Fruit fly (Drosophila melanogaster) whole organism, embryonic: ENCODE measurements around the gene Ir94f.
A peak's percentile ranks its signal among the peaks of the same experiment; 100 is the strongest.

Source experiments
- Bdp1 ChIP-seq: fragments of 200-800 bp; sonication (Bioruptor generic); optimal IDR thresholded peaks from 3 replicates; lab custom pipeline; 2016; ENCODE audit warnings: missing biosample characterization, missing genetic modification characterization
- CG11093 ChIP-seq: fragments of 200-800 bp; sonication (Bioruptor generic); IDR thresholded peaks from 3 replicates; pipeline ENCODE4 v1.3.6; 2022; ENCODE audit warnings: missing biosample characterization, missing genetic modification characterization
- CG11247 ChIP-seq: fragments of 200-800 bp; sonication (Bioruptor generic); IDR thresholded peaks from 2 replicates; pipeline ENCODE4 v1.3.6; 2022; ENCODE audit warnings: missing biosample characterization, missing genetic modification characterization
- CG11456 ChIP-seq: fragments of 200-800 bp; sonication (Bioruptor generic); IDR thresholded peaks from 3 replicates; pipeline ENCODE4 v1.3.6; 2022; ENCODE audit warnings: missing biosample characterization, missing genetic modification characterization
- CG11504 ChIP-seq: fragments of 200-800 bp; sonication (Bioruptor generic); optimal IDR thresholded peaks from 3 replicates; lab custom pipeline; 2019; ENCODE audit warnings: missing biosample characterization, mild to moderate bottlenecking, missing genetic modification characterization, moderate library complexity
- CG12659 ChIP-seq: fragments of 200-800 bp; sonication (Bioruptor generic); optimal IDR thresholded peaks from 3 replicates; lab custom pipeline; 2017; ENCODE audit warnings: mild to moderate bottlenecking, missing biosample characterization, missing genetic modification reagents, missing genetic modification characterization
- CG12769 ChIP-seq: fragments of 200-800 bp; sonication (Bioruptor generic); optimal IDR thresholded peaks from 2 replicates; lab custom pipeline; 2019; ENCODE audit warnings: missing biosample characterization, mild to moderate bottlenecking, missing genetic modification characterization, moderate library complexity
- CG15514 ChIP-seq: fragments of 200-800 bp; sonication (Bioruptor generic); optimal IDR thresholded peaks from 3 replicates; lab custom pipeline; 2017; ENCODE audit warnings: missing biosample characterization, missing genetic modification characterization, mild to moderate bottlenecking, moderate library complexity, missing genetic modification reagents
- CG17912 ChIP-seq: fragments of 200-800 bp; sonication (Bioruptor generic); optimal IDR thresholded peaks from 2 replicates; lab custom pipeline; 2018; ENCODE audit warnings: missing biosample characterization, mild to moderate bottlenecking, missing genetic modification characterization
- CG30020 ChIP-seq: fragments of 200-800 bp; optimal IDR thresholded peaks from 2 replicates; lab custom pipeline; 2019; ENCODE audit warnings: missing biosample characterization, mild to moderate bottlenecking, missing genetic modification characterization, moderate library complexity
- CG30403 ChIP-seq: fragments of 200-800 bp; sonication (Bioruptor generic); optimal IDR thresholded peaks from 3 replicates; lab custom pipeline; 2016; ENCODE audit warnings: missing biosample characterization, missing genetic modification characterization
- CG5180 ChIP-seq: fragments of 200-800 bp; sonication (Bioruptor generic); optimal IDR thresholded peaks from 3 replicates; lab custom pipeline; 2017; ENCODE audit warnings: missing biosample characterization, missing genetic modification characterization, mild to moderate bottlenecking, moderate library complexity, missing genetic modification reagents
- Camta ChIP-seq: fragments of 200-800 bp; sonication (Bioruptor generic); optimal IDR thresholded peaks from 2 replicates; lab custom pipeline; 2016; ENCODE audit warnings: missing biosample characterization, missing genetic modification characterization
- D19A ChIP-seq: fragments of 200-800 bp; optimal IDR thresholded peaks from 3 replicates; lab custom pipeline; 2019; ENCODE audit warnings: missing biosample characterization, mild to moderate bottlenecking, missing genetic modification characterization, moderate library complexity
- Dbx ChIP-seq: fragments of 200-800 bp; sonication (Bioruptor generic); IDR thresholded peaks from 3 replicates; pipeline ENCODE4 v1.3.6; 2022; ENCODE audit warnings: missing biosample characterization, missing genetic modification characterization
- Doc3 ChIP-seq: fragments of 200-800 bp; sonication (Bioruptor generic); IDR thresholded peaks from 3 replicates; pipeline ENCODE4 v1.3.6; 2022; ENCODE audit warnings: missing biosample characterization, missing genetic modification characterization; ENCODE audit not compliant: partially characterized antibody
- Fer2 ChIP-seq: fragments of 200-800 bp; sonication (Bioruptor generic); optimal IDR thresholded peaks from 2 replicates; lab custom pipeline; 2018; ENCODE audit warnings: missing biosample characterization, mild to moderate bottlenecking, missing genetic modification characterization, moderate library complexity
- Gug ChIP-seq: fragments of 200-800 bp; sonication (Bioruptor generic); IDR thresholded peaks from 4 replicates; pipeline ENCODE4 v1.3.6; 2022; ENCODE audit warnings: missing biosample characterization, missing genetic modification characterization
- HLH3B ChIP-seq: fragments of 200-800 bp; sonication (Bioruptor generic); IDR thresholded peaks from 2 replicates; pipeline ENCODE4 v1.3.6; 2022; ENCODE audit warnings: missing biosample characterization, missing genetic modification characterization
- Hand ChIP-seq: fragments of 200-800 bp; sonication (Bioruptor generic); optimal IDR thresholded peaks from 2 replicates; lab custom pipeline; 2017; ENCODE audit warnings: mild to moderate bottlenecking, missing biosample characterization, missing genetic modification reagents, missing genetic modification characterization
- Hr78 ChIP-seq, 2 experiments: fragments of 200-800 bp in 1 of 2; fragments of >200 bp in 1 of 2; sonication (Bioruptor generic) in 1 of 2; optimal IDR thresholded peaks; 2 replicates each; lab custom pipeline; 2017 to 2019; ENCODE audit warnings: missing biosample characterization in 2 of 2, missing genetic modification characterization in 2 of 2, mild to moderate bottlenecking in 1 of 2, moderate library complexity in 1 of 2
- Med ChIP-seq: fragments of 200-800 bp; sonication (Bioruptor generic); peaks from one replicate; lab custom pipeline; 2016; ENCODE audit warnings: missing biosample characterization, missing genetic modification characterization, mild to moderate bottlenecking, inconsistent platforms, moderate library complexity
- Mrtf ChIP-seq: fragments of 200-800 bp; sonication (Bioruptor generic); IDR thresholded peaks from 3 replicates; pipeline ENCODE4 v1.3.6; 2022; ENCODE audit warnings: missing biosample characterization, missing genetic modification characterization
- Pdp1 ChIP-seq, 2 experiments: fragments of 200-800 bp; sonication (Bioruptor generic); optimal IDR thresholded peaks; 3 replicates each; lab custom pipeline; 2016; ENCODE audit warnings: missing biosample characterization in 2 of 2, missing genetic modification characterization in 2 of 2, mild to moderate bottlenecking in 1 of 2, moderate library complexity in 1 of 2
- Rfx ChIP-seq: fragments of 200-800 bp; sonication (Bioruptor generic); IDR thresholded peaks from 2 replicates; pipeline ENCODE4 v1.3.6; 2022; ENCODE audit warnings: missing biosample characterization, missing genetic modification characterization
- Trl ChIP-seq, 3 experiments: fragments of >200 bp in 2 of 3; fragments of 200-800 bp in 1 of 3; sonication (Bioruptor generic) in 1 of 3; optimal IDR thresholded peaks; 2 replicates in 1 of 3; 3 replicates in 2 of 3; lab custom pipeline; 2016 to 2017; ENCODE audit warnings: missing biosample characterization in 1 of 3, missing genetic modification characterization in 1 of 3
- Vsx1 ChIP-seq: fragments of 200-800 bp; sonication (Bioruptor generic); optimal IDR thresholded peaks from 2 replicates; lab custom pipeline; 2017; ENCODE audit warnings: missing biosample characterization, mild to moderate bottlenecking, missing genetic modification characterization, missing genetic modification reagents
- Xbp1 ChIP-seq: fragments of 200-800 bp; sonication (Bioruptor generic); optimal IDR thresholded peaks from 3 replicates; lab custom pipeline; 2016; ENCODE audit warnings: missing biosample characterization, mild to moderate bottlenecking, missing genetic modification characterization
- cad ChIP-seq: fragments of >200 bp; optimal IDR thresholded peaks from 2 replicates; lab custom pipeline; 2017; ENCODE audit warnings: missing biosample characterization, missing genetic modification characterization
- caup ChIP-seq: fragments of 200-800 bp; sonication (Bioruptor generic); optimal IDR thresholded peaks from 3 replicates; lab custom pipeline; 2017; ENCODE audit warnings: missing biosample characterization, mild to moderate bottlenecking, missing genetic modification characterization, moderate library complexity; ENCODE audit not compliant: severe bottlenecking
- chinmo ChIP-seq: fragments of 200-800 bp; sonication (Bioruptor generic); IDR thresholded peaks from 4 replicates; pipeline ENCODE4 v1.3.6; 2022; ENCODE audit warnings: missing biosample characterization, missing genetic modification characterization; ENCODE audit not compliant: partially characterized antibody
- dan ChIP-seq: fragments of 200-800 bp; sonication (Bioruptor generic); IDR thresholded peaks from 2 replicates; pipeline ENCODE4 v1.3.6; 2022; ENCODE audit warnings: missing biosample characterization, missing genetic modification characterization
- dmrt99B ChIP-seq: fragments of 200-800 bp; sonication (Bioruptor generic); optimal IDR thresholded peaks from 2 replicates; lab custom pipeline; 2018; ENCODE audit warnings: missing biosample characterization, mild to moderate bottlenecking, missing genetic modification characterization, moderate library complexity
- dysf ChIP-seq: fragments of 200-800 bp; sonication (Bioruptor generic); IDR thresholded peaks from 3 replicates; pipeline ENCODE4 v1.3.6; 2022; ENCODE audit warnings: missing biosample characterization, missing genetic modification characterization
- ftz-f1 ChIP-seq: fragments of 200-800 bp; sonication (Bioruptor generic); optimal IDR thresholded peaks from 2 replicates; lab custom pipeline; 2016; ENCODE audit warnings: missing biosample characterization, missing genetic modification characterization
- grn ChIP-seq: fragments of 200-800 bp; sonication (Bioruptor generic); optimal IDR thresholded peaks from 3 replicates; lab custom pipeline; 2017; ENCODE audit warnings: missing biosample characterization, missing genetic modification characterization
- ind ChIP-seq: fragments of 200-800 bp; sonication (Bioruptor generic); optimal IDR thresholded peaks from 3 replicates; lab custom pipeline; 2016; ENCODE audit warnings: missing biosample characterization, missing genetic modification characterization
- lmd ChIP-seq: fragments of 200-800 bp; sonication (Bioruptor generic); IDR thresholded peaks from 2 replicates; pipeline ENCODE4 v1.3.6; 2022; ENCODE audit warnings: missing biosample characterization, missing genetic modification characterization
- oc ChIP-seq: fragments of 200-800 bp; sonication (Bioruptor generic); optimal IDR thresholded peaks from 2 replicates; lab custom pipeline; 2018; ENCODE audit warnings: missing biosample characterization, mild to moderate bottlenecking, missing genetic modification characterization, moderate library complexity
- onecut ChIP-seq: fragments of 200-800 bp; sonication (Bioruptor generic); IDR thresholded peaks from 2 replicates; pipeline ENCODE4 v1.3.6; 2022; ENCODE audit warnings: missing biosample characterization, missing genetic modification characterization
- pb ChIP-seq: fragments of 200-800 bp; sonication (Bioruptor generic); optimal IDR thresholded peaks from 3 replicates; lab custom pipeline; 2016; ENCODE audit warnings: missing biosample characterization, missing genetic modification characterization
- pho ChIP-seq: fragments of 200-800 bp; sonication (Bioruptor generic); optimal IDR thresholded peaks from 2 replicates; lab custom pipeline; 2016; ENCODE audit warnings: missing biosample characterization, missing genetic modification characterization
- pnt ChIP-seq: fragments of 200-800 bp; sonication (Bioruptor generic); optimal IDR thresholded peaks from 3 replicates; lab custom pipeline; 2016; ENCODE audit warnings: missing biosample characterization, missing genetic modification characterization
- sisA ChIP-seq: fragments of 200-800 bp; sonication (Bioruptor generic); IDR thresholded peaks from 2 replicates; pipeline ENCODE4 v1.3.6; 2022; ENCODE audit warnings: missing biosample characterization, missing genetic modification characterization
- sna ChIP-seq: fragments of 200-800 bp; sonication (Bioruptor generic); IDR thresholded peaks from 2 replicates; pipeline ENCODE4 v1.3.6; 2022; ENCODE audit warnings: missing biosample characterization, missing genetic modification characterization; ENCODE audit not compliant: partially characterized antibody
- sob ChIP-seq: fragments of 200-800 bp; sonication (Bioruptor generic); IDR thresholded peaks from 2 replicates; pipeline ENCODE4 v1.3.6; 2022; ENCODE audit warnings: missing biosample characterization, missing genetic modification characterization
- sr ChIP-seq: fragments of 200-800 bp; sonication (Bioruptor generic); IDR thresholded peaks from 3 replicates; pipeline ENCODE4 v1.3.6; 2022; ENCODE audit warnings: missing biosample characterization, missing genetic modification characterization
- ttk ChIP-seq: fragments of 200-800 bp; sonication (Bioruptor generic); IDR thresholded peaks from 2 replicates; pipeline ENCODE4 v2.1.2; 2022; ENCODE audit warnings: missing biosample characterization, missing genetic modification characterization
- vvl ChIP-seq: fragments of 200-800 bp; sonication (Bioruptor generic); IDR thresholded peaks from 2 replicates; pipeline ENCODE4 v1.3.6; 2022; ENCODE audit warnings: missing biosample characterization, missing genetic modification characterization

Gene Ir94f

dm6 chr3R:23526069-23526468, 44.4 kb downstream of the Ir94f start (continued):
- TF ChIP-seq Med (GFP tag; lab: Kevin White, UChicago) (peak; percentile 82), Rfx (GFP tag; lab: Robert Waterston, UW) (peak; percentile 74), CG15514 (GFP tag; lab: Kevin White, UChicago) (no peak), Vsx1 (GFP tag; lab: Kevin White, UChicago) (peak; percentile 27), Xbp1 (GFP tag; lab: Kevin White, UChicago) (no peak), Camta (GFP tag; lab: Kevin White, UChicago) (no peak), caup (GFP tag; lab: Kevin White, UChicago) (no peak), lmd (GFP tag; lab: Robert Waterston, UW) (peak; percentile 25; the same call in 1 of the 2 replicates), D19A (peak; percentile 29), CG17912 (no peak), CG11093 (no peak), dysf (GFP tag; lab: Robert Waterston, UW) (0 out of 3 replicates have a peak, but pooled peaks have one; percentile 30), ind (GFP tag; lab: Kevin White, UChicago) (peak; percentile 27), pho (no peak), ftz-f1 (GFP tag; lab: Kevin White, UChicago) (peak; percentile 18), Hr78 (GFP tag; optimal IDR thresholded peaks at IDR 0.05; lab: Kevin White, UChicago) (peak in 1 of 2 experiments; percentile 21), HLH3B (GFP tag; lab: Robert Waterston, UW) (peak; percentile 38; the same call in 1 of the 2 replicates), CG12659 (GFP tag; lab: Kevin White, UChicago) (no peak), Hand (GFP tag; lab: Kevin White, UChicago) (no peak), CG12769 (tag; lab: Kevin White, UChicago) (peak; percentile 75), Doc3 (GFP tag; lab: Robert Waterston, UW) (no peak), Fer2 (tag; lab: Kevin White, UChicago) (no peak), pnt (peak; percentile 18), pb (GFP tag; lab: Kevin White, UChicago) (peak; percentile 28), Mrtf (peak; percentile 28; the same call in 1 of the 3 replicates), Bdp1 (GFP tag; lab: Kevin White, UChicago) (no peak), CG30403 (GFP tag; lab: Kevin White, UChicago) (peak; percentile 9), Gug (GFP tag; lab: Robert Waterston, UW) (peak; percentile 45; the same call in 1 of the 4 replicates), dan (no peak), sna (GFP tag; lab: Robert Waterston, UW) (no peak), Pdp1 (GFP tag; optimal IDR thresholded peaks at IDR 0.05; lab: Kevin White, UChicago) (peak in 1 of 2 experiments; percentile 9), CG11247 (GFP tag; lab: Robert Waterston, UW) (0 out of 2 replicates have a peak, but pooled peaks have one; percentile 41), oc (tag; lab: Kevin White, UChicago) (peak; percentile 45), CG11504 (peak; percentile 28), sob (GFP tag; lab: Robert Waterston, UW) (peak; percentile 51), grn (GFP tag; lab: Kevin White, UChicago) (peak; percentile 50), CG5180 (peak; percentile 12), vvl (GFP tag; lab: Robert Waterston, UW) (peak; percentile 92), dmrt99B (tag; lab: Kevin White, UChicago) (peak; percentile 27), Dbx (GFP tag; lab: Robert Waterston, UW) (no peak), cad (no peak), chinmo (0 out of 4 replicates have a peak, but pooled peaks have one; percentile 65), onecut (GFP tag; lab: Robert Waterston, UW) (peak; percentile 65), Trl (optimal IDR thresholded peaks at IDR 0.05; lab: Kevin White, UChicago) (no peak), Trl (GFP tag; optimal IDR thresholded peaks at IDR 0.05; lab: Kevin White, UChicago) (peak; percentile 23), CG30020 (tag; lab: Kevin White, UChicago) (no peak), sr (GFP tag; lab: Robert Waterston, UW) (peak; percentile 71; the same call in 2 of the 3 replicates), sisA (GFP tag; lab: Robert Waterston, UW) (peak; percentile 30; the same call in 1 of the 2 replicates), ttk (GFP tag; lab: Robert Waterston, UW) (0 out of 2 replicates have a peak, but pooled peaks have one; percentile 35), CG11456 (GFP tag; lab: Robert Waterston, UW) (0 out of 3 replicates have a peak, but pooled peaks have one; percentile 50)
